Fruit fly (Drosophila melanogaster): Measurements from ENCODE around the gene tey.

The tey gene

DNA sequence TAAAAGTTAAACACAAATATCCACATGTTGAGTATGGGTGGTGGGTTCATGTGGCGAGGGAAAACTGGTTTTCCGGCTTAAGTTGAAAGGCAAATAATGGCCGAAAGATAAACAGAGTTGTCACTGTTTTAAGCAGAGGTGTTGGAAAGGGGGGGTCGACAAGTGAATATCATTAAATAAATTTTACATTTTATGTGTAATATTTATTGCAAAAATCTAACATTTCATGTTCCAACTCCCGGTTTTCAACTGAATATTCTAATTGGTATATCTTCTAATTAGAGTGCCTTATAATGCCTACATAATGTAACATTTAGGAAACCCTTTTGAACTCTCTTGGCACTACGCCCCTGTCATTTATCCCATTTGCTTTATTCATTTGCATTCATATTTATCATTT lies 8.0 kb downstream of the tey start (continued):
- TF ChIP-seq lmd (GFP tag; IDR thresholded peaks at IDR 0.05) (peak; percentile 55; the same call in 1 of the 2 replicates), CG10209 (GFP tag; optimal IDR thresholded peaks at IDR 0.05) (peak; percentile 63), CG34422 (GFP tag; IDR thresholded peaks at IDR 0.05) (peak; percentile 45; the same call in 1 of the 3 replicates), pzg (GFP tag; optimal IDR thresholded peaks at IDR 0.05) (no peak), vfl (GFP tag; optimal IDR thresholded peaks at IDR 0.05) (no peak), ranshi (GFP tag; IDR thresholded peaks at IDR 0.05) (peak; percentile 12; the same call in 1 of the 2 replicates), bsh (GFP tag; optimal IDR thresholded peaks at IDR 0.05) (peak in 1 of 2 experiments; percentile 70), klu (GFP tag; IDR thresholded peaks at IDR 0.05) (0 out of 2 replicates have a peak, but pooled peaks have one; percentile 34), CG10979 (tag; optimal IDR thresholded peaks at IDR 0.05) (peak; percentile 68), CG14014 (GFP tag; IDR thresholded peaks at IDR 0.05) (0 out of 2 replicates have a peak, but pooled peaks have one; percentile 48), CG10543 (GFP tag; optimal IDR thresholded peaks at IDR 0.05) (peak; percentile 39), H2.0 (GFP tag; IDR thresholded peaks at IDR 0.05) (no peak), CG6175 (GFP tag; IDR thresholded peaks at IDR 0.05) (no peak), CG4282 (GFP tag; optimal IDR thresholded peaks at IDR 0.05) (no peak), CG7372 (GFP tag; IDR thresholded peaks at IDR 0.05) (peak; percentile 65), Xrp1 (GFP tag; IDR thresholded peaks at IDR 0.05) (peak; percentile 70), dpn (GFP tag; optimal IDR thresholded peaks at IDR 0.05) (peak in 1 of 2 experiments; percentile 20), bbx (GFP tag; IDR thresholded peaks at IDR 0.05; ENCODE audit: partially characterized antibody) (no peak), aop (GFP tag; IDR thresholded peaks at IDR 0.05) (0 out of 2 replicates have a peak, but pooled peaks have one; percentile 31), chinmo (GFP tag; IDR thresholded peaks at IDR 0.05; ENCODE audit: partially characterized antibody) (no peak), Doc2 (GFP tag; IDR thresholded peaks at IDR 0.05) (no peak), twi (tag; optimal IDR thresholded peaks at IDR 0.05) (peak; percentile 42), CG1024 (GFP tag; IDR thresholded peaks at IDR 0.05) (no peak), CG4820 (GFP tag; optimal IDR thresholded peaks at IDR 0.05) (peak; percentile 49), Sox100B (GFP tag; optimal IDR thresholded peaks at IDR 0.05) (peak; percentile 79), E2f2 (GFP tag; IDR thresholded peaks at IDR 0.05) (peak; percentile 23; the same call in 1 of the 2 replicates), lbe (GFP tag; optimal IDR thresholded peaks at IDR 0.05) (no peak), Optix (GFP tag; IDR thresholded peaks at IDR 0.05) (no peak), abd-A (tag; optimal IDR thresholded peaks at IDR 0.05) (no peak), CG10366 (GFP tag; IDR thresholded peaks at IDR 0.05) (peak; percentile 20; the same call in 1 of the 2 replicates), az2 (GFP tag; optimal IDR thresholded peaks at IDR 0.05) (peak; percentile 44), bcd (GFP tag; optimal IDR thresholded peaks at IDR 0.05) (peak; percentile 50), CG6254 (GFP tag; optimal IDR thresholded peaks at IDR 0.05) (peak; percentile 27), CG16863 (GFP tag; optimal IDR thresholded peaks at IDR 0.05) (no peak), CG6765 (GFP tag; optimal IDR thresholded peaks at IDR 0.05) (peak; percentile 48), row (GFP tag; IDR thresholded peaks at IDR 0.05) (peak; percentile 73), CG7556 (GFP tag; optimal IDR thresholded peaks at IDR 0.05) (peak; percentile 63), Six4 (GFP tag; optimal IDR thresholded peaks at IDR 0.05) (no peak), Fer2 (tag; optimal IDR thresholded peaks at IDR 0.05) (peak; percentile 22), ems (GFP tag; optimal IDR thresholded peaks at IDR 0.05) (peak; percentile 24), CG14965 (GFP tag; optimal IDR thresholded peaks at IDR 0.05; ENCODE audit: borderline replicate concordance) (no peak), CG18619 (GFP tag; optimal IDR thresholded peaks at IDR 0.05) (peak; percentile 36), CG7786 (GFP tag; optimal IDR thresholded peaks at IDR 0.05) (no peak), CG13287 (GFP tag; IDR thresholded peaks at IDR 0.05; ENCODE audit: partially characterized antibody) (no peak), jigr1 (GFP tag; IDR thresholded peaks at IDR 0.05) (no peak), cad (GFP tag; optimal IDR thresholded peaks at IDR 0.05) (no peak), CG12219 (GFP tag; optimal IDR thresholded peaks at IDR 0.05) (peak; percentile 54), CG17186 (GFP tag; optimal IDR thresholded peaks at IDR 0.05) (no peak), GATAe (GFP tag; conservative IDR thresholded peaks at IDR 0.05) (no peak), sc (optimal IDR thresholded peaks at IDR 0.05) (no peak), sc (GFP tag; optimal IDR thresholded peaks at IDR 0.05) (peak; percentile 54)
